Worm (Caenorhabditis elegans): ENCODE measurements around the gene josd-1.

Gene josd-1

ce11 chrIII:2858334-2858733, 21.9 kb downstream of the josd-1 start:
- TF ChIP-seq blmp-1 (tag; optimal IDR thresholded peaks at IDR 0.05) (no peak), drap-1 (GFP tag; optimal IDR thresholded peaks at IDR 0.05) (no peak), nhr-28 (tag; optimal IDR thresholded peaks at IDR 0.05) (no peak), lin-32 (GFP tag; optimal IDR thresholded peaks at IDR 0.05) (no peak), pha-4 (tag; optimal IDR thresholded peaks at IDR 0.05) (no peak), ceh-39 (tag; optimal IDR thresholded peaks at IDR 0.05) (no peak), ceh-83 (GFP tag; optimal IDR thresholded peaks at IDR 0.05) (no peak), zip-8 (tag; optimal IDR thresholded peaks at IDR 0.05) (no peak), nhr-12 (tag; optimal IDR thresholded peaks at IDR 0.05) (no peak), nhr-237 (tag; optimal IDR thresholded peaks at IDR 0.05) (no peak), ces-1 (GFP tag; optimal IDR thresholded peaks at IDR 0.05) (no peak), elt-3 (tag; optimal IDR thresholded peaks at IDR 0.05) (no peak), unc-62 (GFP tag; optimal IDR thresholded peaks at IDR 0.05) (no peak), bed-3 (GFP tag; optimal IDR thresholded peaks at IDR 0.05) (no peak), elt-1 (tag; optimal IDR thresholded peaks at IDR 0.05; ENCODE audit: borderline replicate concordance, insufficient read depth) (no peak), flh-1 (GFP tag; optimal IDR thresholded peaks at IDR 0.05) (no peak)

DNA sequence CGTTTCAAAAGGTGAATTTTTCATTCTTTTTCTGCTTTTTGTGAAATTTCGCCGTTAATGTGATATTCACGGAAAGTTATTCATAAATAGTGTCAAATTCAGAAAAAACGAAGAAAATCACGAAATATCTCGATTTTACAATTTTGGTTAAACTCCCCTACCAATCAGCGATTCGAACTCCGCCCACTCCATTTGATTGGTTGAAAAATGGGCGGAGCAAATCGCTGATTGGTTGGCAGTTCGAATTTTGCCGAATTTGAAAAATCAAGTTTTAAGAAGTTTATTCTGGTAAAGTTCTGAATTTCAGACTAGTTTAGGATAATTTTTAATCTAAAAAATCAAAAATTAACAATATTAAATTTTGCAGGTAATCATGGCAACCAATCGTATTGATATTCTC, 28.2 kb downstream of the josd-1 start:
- TF ChIP-seq lin-13 (tag; optimal IDR thresholded peaks at IDR 0.05) (no peak), nhr-28 (tag; optimal IDR thresholded peaks at IDR 0.05) (no peak), zip-8 (tag; optimal IDR thresholded peaks at IDR 0.05) (no peak), unc-120 (tag; optimal IDR thresholded peaks at IDR 0.05; ENCODE audit: poor library complexity, severe bottlenecking) (no peak), ceh-83 (GFP tag; optimal IDR thresholded peaks at IDR 0.05) (no peak)

ce11 chrIII:2866597-2866996, 30.2 kb downstream of the josd-1 start:
- TF ChIP-seq sem-2 (GFP tag; optimal IDR thresholded peaks at IDR 0.05) (no peak), tbx-8 (GFP tag; optimal IDR thresholded peaks at IDR 0.05) (no peak), hlh-1 (tag; optimal IDR thresholded peaks at IDR 0.05) (no peak), unc-62 (GFP tag; optimal IDR thresholded peaks at IDR 0.05) (no peak), nhr-237 (tag; optimal IDR thresholded peaks at IDR 0.05) (no peak), bed-3 (GFP tag; optimal IDR thresholded peaks at IDR 0.05) (no peak)

DNA sequence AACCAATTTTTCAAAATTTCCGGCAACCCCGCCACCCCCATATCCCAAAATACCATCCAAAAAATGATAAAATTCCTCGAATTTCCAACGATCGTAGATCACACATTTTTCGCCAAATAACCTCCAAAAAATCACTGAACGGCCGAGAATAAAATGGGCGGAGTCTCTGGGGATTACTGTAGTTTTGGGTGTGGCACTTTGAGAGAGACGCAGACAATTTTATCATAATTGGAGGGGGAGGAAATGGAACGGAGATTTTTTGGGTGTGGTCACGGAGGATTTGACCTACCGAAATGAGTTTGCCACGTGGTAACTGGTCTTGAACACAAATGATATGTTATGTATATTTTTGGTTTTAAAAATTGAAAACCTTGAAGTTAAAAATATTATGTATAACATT, 32.0 kb downstream of the josd-1 start:
- TF ChIP-seq unc-39 (tag; optimal IDR thresholded peaks at IDR 0.05) (no peak), nhr-237 (tag; optimal IDR thresholded peaks at IDR 0.05) (no peak), lsy-2 (tag; optimal IDR thresholded peaks at IDR 0.05) (no peak), unc-120 (tag; optimal IDR thresholded peaks at IDR 0.05; ENCODE audit: poor library complexity, severe bottlenecking) (no peak)

DNA sequence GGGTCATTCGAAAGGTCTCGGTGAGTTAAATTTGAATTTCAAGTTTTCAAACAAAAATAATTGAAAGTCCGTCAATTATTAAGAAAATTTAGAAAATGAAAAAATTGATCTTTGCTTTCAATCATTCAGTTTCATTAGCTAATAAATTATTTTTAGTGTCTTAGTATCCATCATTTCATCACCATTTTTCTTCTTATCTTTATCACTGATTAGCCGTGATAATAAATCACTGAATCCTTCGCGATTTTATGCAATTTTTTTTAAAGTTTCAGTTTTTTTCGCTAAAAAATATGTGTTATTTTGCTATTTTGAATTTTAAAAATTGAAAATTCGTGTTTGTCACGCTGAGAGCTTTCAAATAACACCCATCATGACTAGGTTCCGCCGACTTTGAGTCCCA, 32.6 kb downstream of the josd-1 start:
- no peak for TF ChIP-seq lsy-2 (tag; optimal IDR thresholded peaks at IDR 0.05)

- TF ChIP-seq elt-1 (tag; optimal IDR thresholded peaks at IDR 0.05; ENCODE audit: borderline replicate concordance, insufficient read depth) (no peak), mep-1 (tag; optimal IDR thresholded peaks at IDR 0.05) (no peak), nhr-12 (tag; optimal IDR thresholded peaks at IDR 0.05) (no peak), elt-3 (tag; optimal IDR thresholded peaks at IDR 0.05) (no peak), drap-1 (GFP tag; optimal IDR thresholded peaks at IDR 0.05) (no peak), mls-2 (tag; optimal IDR thresholded peaks at IDR 0.05) (no peak), pha-4 (tag; optimal IDR thresholded peaks at IDR 0.05) (no peak), nhr-28 (tag; optimal IDR thresholded peaks at IDR 0.05) (no peak), nhr-76 (tag; optimal IDR thresholded peaks at IDR 0.05) (no peak), hlh-1 (tag; optimal IDR thresholded peaks at IDR 0.05) (no peak), ztf-11 (tag; optimal IDR thresholded peaks at IDR 0.05) (no peak), mab-5 (tag; optimal IDR thresholded peaks at IDR 0.05) (no peak), M03D4.4 (tag; optimal IDR thresholded peaks at IDR 0.05) (no peak), nhr-2 (tag; optimal IDR thresholded peaks at IDR 0.05) (no peak)
These were observed 33.1 kb downstream of the josd-1 start for ce11 chrIII:2869512-2869911.

- TF ChIP-seq hlh-1 (tag; optimal IDR thresholded peaks at IDR 0.05) (no peak), bed-3 (GFP tag; optimal IDR thresholded peaks at IDR 0.05) (no peak)
These were observed 33.8 kb downstream of the josd-1 start for ce11 chrIII:2870228-2870627.
